Worm (Caenorhabditis elegans) whole organism, midembryonic: ENCODE measurements around the gene R03H10.1.

Experiments used
- T22C8.4 ChIP-seq: fragments of 200-800 bp; sonication (Bioruptor generic); IDR thresholded peaks from 2 replicates; pipeline ENCODE4 v1.3.6; 2022; ENCODE audit warnings: missing genetic modification characterization, missing compliant biosample characterization
- flt-1 ChIP-seq: fragments of 200-800 bp; sonication (Bioruptor generic); IDR thresholded peaks from 2 replicates; pipeline ENCODE4 v1.3.6; 2022; ENCODE audit warnings: missing genetic modification characterization, missing compliant biosample characterization
- med-1 ChIP-seq: sonication (generic microtip); optimal IDR thresholded peaks from 2 replicates; lab custom pipeline; 2017; ENCODE audit warnings: missing genetic modification characterization, mild to moderate bottlenecking, missing compliant biosample characterization, antibody characterized with exemption, missing genetic modification reagents; ENCODE audit not compliant: insufficient read depth
- tab-1 ChIP-seq: fragments of 200-800 bp; sonication (Bioruptor generic); IDR thresholded peaks from 2 replicates; pipeline ENCODE4 v1.3.6; 2022; ENCODE audit warnings: missing genetic modification characterization, missing compliant biosample characterization

ce11 chrII:4157817-4158216, 22.2 kb upstream of the R03H10.1 start:
- no peak for TF ChIP-seq med-1 (GFP tag; lab: Kevin White, UChicago)
- TF ChIP-seq flt-1 (GFP tag; lab: Robert Waterston, UW) = no peak
- no peak for TF ChIP-seq T22C8.4
- TF ChIP-seq tab-1 (GFP tag; lab: Robert Waterston, UW) = no peak
